Worm (Caenorhabditis elegans) whole organism, L4/young adult: ENCODE data around the gene F53A9.1.

Source experiments
- W03F9.2 ChIP-seq: fragments of 150-350 bp; optimal IDR thresholded peaks from 2 replicates; lab custom pipeline; 2014; ENCODE audit warnings: missing biosample characterization, missing genetic modification characterization
- dao-5 ChIP-seq: sonication (generic microtip); optimal IDR thresholded peaks from 2 replicates; lab custom pipeline; 2016; ENCODE audit warnings: missing genotype, missing genetic modification characterization, moderate library complexity, missing compliant biosample characterization
- him-1 ChIP-seq: sonication (generic microtip); optimal IDR thresholded peaks from 2 replicates; lab custom pipeline; 2016; ENCODE audit warnings: missing genotype, missing genetic modification reagents, missing genetic modification characterization, missing compliant biosample characterization

- no peak for TF ChIP-seq him-1 (tag; lab: Kevin White, UChicago)
- TF ChIP-seq dao-5 (tag; lab: Kevin White, UChicago), result no peak
- no peak for TF ChIP-seq W03F9.2 (tag; lab: Kevin White, UChicago)
These were observed at the start of gene F53A9.1 for ce11 chrX:8711141-8711645.
